Worm (Caenorhabditis elegans): ENCODE data around the gene B0513.90.

Gene B0513.90

DNA sequence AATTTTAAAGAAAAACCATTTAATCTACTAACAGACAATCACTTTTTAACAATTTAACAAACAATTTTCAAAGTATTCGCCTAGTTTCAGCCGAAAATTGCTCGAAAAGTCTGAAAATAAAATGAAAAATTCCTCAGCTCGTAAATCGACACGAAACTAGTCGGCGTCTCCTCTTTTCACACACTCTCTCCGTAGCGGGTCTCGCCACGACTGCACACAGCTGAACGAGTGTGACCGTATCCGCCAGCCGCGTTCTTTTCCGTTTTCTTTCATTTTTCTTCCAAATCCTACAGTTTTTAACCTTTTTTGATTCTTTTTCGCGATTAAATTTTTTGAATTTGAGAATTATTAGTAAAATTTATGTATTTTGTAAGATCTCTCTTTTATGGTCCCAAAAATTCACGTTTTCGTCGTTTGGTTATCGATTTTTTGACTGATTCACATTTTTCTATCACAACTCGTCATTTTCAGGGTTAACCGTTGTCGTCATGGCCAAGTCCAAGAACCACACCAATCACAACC, 15.0 kb downstream of the B0513.90 start, which contains the start of gene rpl-29 (continued):
- TF ChIP-seq ceh-8 (GFP tag; optimal IDR thresholded peaks at IDR 0.05) (peak; percentile 67), ztf-11 (tag; optimal IDR thresholded peaks at IDR 0.05) (peak in 1 of 2 experiments; percentile 64), blmp-1 (tag; optimal IDR thresholded peaks at IDR 0.05) (peak; percentile 70), isw-1 (GFP tag; IDR thresholded peaks at IDR 0.05) (peak; percentile 95), lin-15B (tag; optimal IDR thresholded peaks at IDR 0.05) (peak; percentile 63), swsn-7 (tag; optimal IDR thresholded peaks at IDR 0.05) (peak; percentile 92), Y116A8C.19 (tag; optimal IDR thresholded peaks at IDR 0.05; ENCODE audit: borderline replicate concordance) (no peak), snpc-4 (tag; optimal IDR thresholded peaks at IDR 0.05) (peak; percentile 79), elt-3 (tag; optimal IDR thresholded peaks at IDR 0.05) (peak in 3 of 6 experiments; percentile 35 to 92 (median 82)), xbp-1 (tag; optimal IDR thresholded peaks at IDR 0.05) (peak; percentile 91), dsc-1 (tag; optimal IDR thresholded peaks at IDR 0.05) (peak; percentile 87), unc-62 (GFP tag; optimal IDR thresholded peaks at IDR 0.05) (no peak), nhr-77 (tag; optimal IDR thresholded peaks at IDR 0.05) (peak; percentile 82), aha-1 (tag; optimal IDR thresholded peaks at IDR 0.05) (peak; percentile 5), C34B4.2 (tag; optimal IDR thresholded peaks at IDR 0.05) (no peak), zip-4 (GFP tag; optimal IDR thresholded peaks at IDR 0.05) (peak; percentile 58), mdl-1 (tag; optimal IDR thresholded peaks at IDR 0.05) (peak in 1 of 2 experiments; percentile 85), nhr-237 (tag; optimal IDR thresholded peaks at IDR 0.05) (peak; percentile 4), fkh-8 (tag; optimal IDR thresholded peaks at IDR 0.05) (peak; percentile 86), tbx-2 (tag; optimal IDR thresholded peaks at IDR 0.05) (peak; percentile 91), lin-14 (GFP tag; optimal IDR thresholded peaks at IDR 0.05) (peak; percentile 90), F16B12.6 (tag; optimal IDR thresholded peaks at IDR 0.05) (peak; percentile 18), nhr-11 (tag; optimal IDR thresholded peaks at IDR 0.05) (peak; percentile 63), tlp-1 (tag; optimal IDR thresholded peaks at IDR 0.05) (no peak), rnt-1 (tag; optimal IDR thresholded peaks at IDR 0.05) (peak; percentile 93), fkh-10 (GFP tag; optimal IDR thresholded peaks at IDR 0.05) (peak; percentile 49), mef-2 (tag; optimal IDR thresholded peaks at IDR 0.05) (no peak), nhr-76 (tag; optimal IDR thresholded peaks at IDR 0.05) (no peak), pax-3 (tag; optimal IDR thresholded peaks at IDR 0.05) (peak; percentile 61), lin-13 (GFP tag; optimal IDR thresholded peaks at IDR 0.05) (peak; percentile 83), sptf-1 (tag; optimal IDR thresholded peaks at IDR 0.05) (no peak), C04F5.9 (tag; optimal IDR thresholded peaks at IDR 0.05) (peak; percentile 75), hpl-2 (GFP tag; optimal IDR thresholded peaks at IDR 0.05) (peak; percentile 74)

DNA sequence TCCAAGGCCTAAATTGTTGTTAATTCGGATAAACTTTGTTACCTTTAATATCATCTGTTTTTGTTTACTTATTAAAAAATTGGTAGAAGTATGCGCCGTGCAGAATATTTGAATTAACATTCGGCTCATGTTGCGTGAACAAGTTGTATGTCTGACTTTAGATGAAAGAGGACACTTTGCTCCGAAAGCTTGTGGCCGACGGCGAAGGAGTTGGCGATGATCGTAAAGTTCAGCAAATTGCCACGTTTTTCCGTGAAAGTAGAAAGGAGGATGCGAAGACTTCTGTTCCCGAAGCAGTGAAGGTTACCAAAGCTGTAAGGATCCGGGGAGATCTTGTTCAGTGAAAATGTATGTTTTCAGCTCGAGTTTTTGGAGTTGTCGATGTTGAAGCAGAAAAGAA, 15.7 kb downstream of the B0513.90 start, which contains the start of gene thoc-7:
TSS of gene thoc-7 (plus strand) at position 162 of the 400 bp plus-strand sequence.
- TF ChIP-seq aly-2 (tag; optimal IDR thresholded peaks at IDR 0.05), result no peak
- TF ChIP-seq ama-1 (optimal IDR thresholded peaks at IDR 0.05), result no peak
- peak in 1 of 2 experiments; percentile 36 for TF ChIP-seq lsy-2 (tag; optimal IDR thresholded peaks at IDR 0.05)
- 0 out of 2 replicates have a peak, but pooled peaks have one; percentile 9 for TF ChIP-seq grh-1 (GFP tag; IDR thresholded peaks at IDR 0.05)
- peak; percentile 16 for TF ChIP-seq nhr-71 (tag; optimal IDR thresholded peaks at IDR 0.05)
- peak; percentile 62 for TF ChIP-seq nhr-85 (tag)
- TF ChIP-seq hlh-4 (tag; optimal IDR thresholded peaks at IDR 0.05), result no peak
- TF ChIP-seq unc-86 (tag; optimal IDR thresholded peaks at IDR 0.05), result no peak
- no peak for TF ChIP-seq ces-1 (GFP tag; optimal IDR thresholded peaks at IDR 0.05)

DNA sequence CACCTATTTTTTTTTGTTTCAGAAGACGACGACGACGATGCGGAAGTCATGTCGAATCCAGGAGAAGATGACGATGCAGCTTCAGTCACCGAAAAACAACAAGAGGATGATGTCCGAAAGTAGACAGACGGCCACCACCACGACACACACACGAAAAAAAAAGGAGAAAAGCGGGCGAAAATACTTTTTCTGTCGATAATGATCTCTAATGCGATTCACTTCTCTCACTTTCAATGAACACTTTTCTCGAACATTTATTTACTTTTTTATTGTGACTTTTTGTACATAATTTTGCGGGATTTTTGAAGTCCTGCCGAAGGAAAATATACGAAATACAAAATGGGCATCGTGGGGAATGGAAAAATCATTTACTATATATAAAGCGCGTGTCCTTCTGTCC, 17.1 kb downstream of the B0513.90 start:
- TF ChIP-seq mef-2 (tag; optimal IDR thresholded peaks at IDR 0.05) (no peak), blmp-1 (tag; optimal IDR thresholded peaks at IDR 0.05) (peak; percentile 88)

All from whole organism, L1 larva.